Worm (Caenorhabditis elegans): ENCODE results near the gene srh-20.

- TF ChIP-seq ama-1 (optimal IDR thresholded peaks at IDR 0.05), result no peak
- TF ChIP-seq hmbx-1 (tag; optimal IDR thresholded peaks at IDR 0.05), result no peak
- TF ChIP-seq hnd-1 (tag; optimal IDR thresholded peaks at IDR 0.05), result no peak
- no peak for TF ChIP-seq tbx-37 (GFP tag; conservative IDR thresholded peaks at IDR 0.05)
- no peak for TF ChIP-seq aly-1 (tag; optimal IDR thresholded peaks at IDR 0.05)
- TF ChIP-seq hmg-4 (GFP tag; optimal IDR thresholded peaks at IDR 0.05), result no peak
- TF ChIP-seq flt-1 (GFP tag; IDR thresholded peaks at IDR 0.05), result no peak
These were observed 42.5 kb downstream of the srh-20 start for ce11 chrV:4967238-4967637.

Data from whole organism, early embryonic.